Fruit fly (Drosophila melanogaster): ENCODE measurements around the gene CG45084.

dm6 chr2L:16042385-16043071 is 681 bp downstream of the CG45084 start:
- TF ChIP-seq Myc (optimal IDR thresholded peaks at IDR 0.05): no peak
- no peak for TF ChIP-seq Abd-B (GFP tag; optimal IDR thresholded peaks at IDR 0.05)
- no peak for TF ChIP-seq jim (GFP tag; optimal IDR thresholded peaks at IDR 0.05)
- no peak for TF ChIP-seq h (GFP tag; optimal IDR thresholded peaks at IDR 0.05)
- TF ChIP-seq Jra (GFP tag; optimal IDR thresholded peaks at IDR 0.05): no peak
- no peak for TF ChIP-seq sage (GFP tag; optimal IDR thresholded peaks at IDR 0.05)
- no peak for TF ChIP-seq psq (GFP tag; optimal IDR thresholded peaks at IDR 0.05)
- TF ChIP-seq Dif (GFP tag; optimal IDR thresholded peaks at IDR 0.05; ENCODE audit: partially characterized antibody): no peak
- no peak for TF ChIP-seq HLH106 (tag; optimal IDR thresholded peaks at IDR 0.05)
- TF ChIP-seq dl (GFP tag; optimal IDR thresholded peaks at IDR 0.05; ENCODE audit: insufficient read depth in 1 of 2, partially characterized antibody in 2 of 2): no peak
- no peak for TF ChIP-seq dsf (GFP tag; optimal IDR thresholded peaks at IDR 0.05; ENCODE audit: borderline replicate concordance)
- no peak for TF ChIP-seq rgr (GFP tag; optimal IDR thresholded peaks at IDR 0.05)
